Worm (Caenorhabditis elegans): ENCODE data around the gene ceh-31.
A peak's percentile ranks its signal among the peaks of the same experiment; 100 is the strongest.

The ceh-31 gene

DNA sequence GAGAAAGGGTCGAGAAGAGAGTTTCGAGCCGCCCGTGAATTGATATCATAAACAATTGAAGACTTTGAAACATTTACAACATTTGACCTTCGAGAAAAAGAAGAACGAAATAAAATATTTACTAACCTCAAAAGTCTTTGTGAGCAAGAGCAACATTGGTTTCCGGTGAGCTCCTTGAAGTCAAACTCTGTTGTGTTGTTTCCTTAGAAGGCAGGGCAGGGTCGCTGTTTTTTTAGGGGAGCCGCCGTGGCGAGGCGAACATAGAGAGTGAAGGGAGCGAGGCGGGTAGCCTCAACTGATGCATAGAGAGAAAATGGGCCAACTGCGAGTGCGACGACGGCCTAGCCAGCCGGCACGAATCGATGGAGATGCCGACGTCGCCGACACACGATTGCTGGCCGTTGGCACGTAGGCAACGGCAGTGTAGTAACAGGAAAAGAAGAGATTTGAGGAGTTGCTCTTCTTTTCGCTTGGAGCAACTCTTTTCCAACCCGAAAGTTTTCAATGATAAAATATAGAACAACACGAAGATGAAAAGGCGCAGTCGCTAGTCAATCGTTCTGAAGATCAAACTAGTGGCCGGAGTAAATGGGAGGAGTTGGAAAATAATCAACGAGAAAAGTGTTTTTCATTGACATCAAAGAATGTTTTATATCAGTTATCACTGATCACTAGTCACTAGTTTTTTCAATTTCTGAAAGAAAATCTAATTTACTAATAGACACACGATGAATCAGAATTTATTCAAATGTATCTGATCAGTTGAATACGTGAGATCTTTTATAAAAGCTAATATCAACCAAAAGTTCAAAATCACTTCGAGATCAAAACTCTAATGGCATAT, 46.0 kb upstream of the ceh-31 start, which contains the start of gene mai-1 (continued):
- TF ChIP-seq hif-1 (tag; optimal IDR thresholded peaks at IDR 0.05) (peak; percentile 95 to 100), mep-1 (tag; optimal IDR thresholded peaks at IDR 0.05) (peak; percentile 15), rbr-2 (tag; optimal IDR thresholded peaks at IDR 0.05) (peak; percentile 59), nhr-76 (tag; optimal IDR thresholded peaks at IDR 0.05) (no peak), spr-1 (tag; optimal IDR thresholded peaks at IDR 0.05) (no peak), unc-39 (tag; optimal IDR thresholded peaks at IDR 0.05) (no peak), T26A8.4 (GFP tag; IDR thresholded peaks at IDR 0.05) (no peak), F37D6.2 (tag; optimal IDR thresholded peaks at IDR 0.05) (peak; percentile 27), unc-130 (GFP tag; optimal IDR thresholded peaks at IDR 0.05) (no peak), unc-62 (GFP tag; optimal IDR thresholded peaks at IDR 0.05 in 1 of 2) (peak in 1 of 2 experiments; percentile 79), unc-62 (tag; optimal IDR thresholded peaks at IDR 0.05) (no peak), zfp-3 (GFP tag; conservative IDR thresholded peaks at IDR 0.05) (no peak), fos-1 (tag; optimal IDR thresholded peaks at IDR 0.05) (no peak), Y105C5A.15 (GFP tag; IDR thresholded peaks at IDR 0.05) (no peak), dmd-9 (GFP tag; IDR thresholded peaks at IDR 0.05) (no peak), lin-1 (GFP tag; IDR thresholded peaks at IDR 0.05) (no peak), pqm-1 (tag; optimal IDR thresholded peaks at IDR 0.05) (peak; percentile 29), lin-38 (GFP tag; IDR thresholded peaks at IDR 0.05) (peak; percentile 9; the same call in 1 of the 2 replicates), egl-43 (GFP tag; IDR thresholded peaks at IDR 0.05) (peak; percentile 81), tag-97 (GFP tag; IDR thresholded peaks at IDR 0.05) (no peak), F44E2.7 (GFP tag; IDR thresholded peaks at IDR 0.05) (no peak), ztf-11 (tag; optimal IDR thresholded peaks at IDR 0.05) (no peak), Y5F2A.4 (GFP tag; optimal IDR thresholded peaks at IDR 0.05) (no peak), dmd-8 (GFP tag; IDR thresholded peaks at IDR 0.05) (no peak), hlh-11 (tag; optimal IDR thresholded peaks at IDR 0.05) (peak; percentile 4), gei-8 (GFP tag; optimal IDR thresholded peaks at IDR 0.05) (no peak), snpc-4 (tag; optimal IDR thresholded peaks at IDR 0.05) (no peak), snpc-1.2 (GFP tag; IDR thresholded peaks at IDR 0.05) (peak; percentile 42; the same call in 1 of the 2 replicates), nhr-48 (tag; optimal IDR thresholded peaks at IDR 0.05) (peak; percentile 47), nhr-42 (GFP tag; IDR thresholded peaks at IDR 0.05) (0 out of 2 replicates have a peak, but pooled peaks have one; percentile 53), Y75B8A.6 (GFP tag; IDR thresholded peaks at IDR 0.05) (0 out of 2 replicates have a peak, but pooled peaks have one; percentile 40), lin-15B (tag; optimal IDR thresholded peaks at IDR 0.05) (no peak), F26F4.8 (GFP tag; conservative IDR thresholded peaks at IDR 0.05) (no peak), lsy-2 (tag; optimal IDR thresholded peaks at IDR 0.05) (peak; percentile 7 to 24), zag-1 (tag; optimal IDR thresholded peaks at IDR 0.05) (no peak), ZK337.2 (GFP tag; IDR thresholded peaks at IDR 0.05) (no peak), ceh-32 (tag; optimal IDR thresholded peaks at IDR 0.05; ENCODE audit: poor library complexity) (no peak), lin-29 (GFP tag; IDR thresholded peaks at IDR 0.05) (no peak), arid-1 (GFP tag; conservative IDR thresholded peaks at IDR 0.05) (peak; percentile 73)
